Fruit fly (Drosophila melanogaster): Measurements from ENCODE around the gene S-Lap1.
A peak's percentile ranks its signal among the peaks of the same experiment; 100 is the strongest.

Gene S-Lap1

dm6 chr3L:8600752-8601433 is 16.1 kb upstream of the S-Lap1 start, which contains the start of the genes Nelf-E and RpL14 (continued):
- TF ChIP-seq HLH4C (GFP tag; IDR thresholded peaks at IDR 0.05; ENCODE audit: partially characterized antibody) (peak; percentile 65), CG10543 (GFP tag; optimal IDR thresholded peaks at IDR 0.05) (peak; percentile 97), CG15479 (GFP tag; optimal IDR thresholded peaks at IDR 0.05) (peak; percentile 40), ATbp (GFP tag; optimal IDR thresholded peaks at IDR 0.05) (peak; percentile 94), CG11723 (GFP tag; optimal IDR thresholded peaks at IDR 0.05) (peak; percentile 93), HLH3B (GFP tag; IDR thresholded peaks at IDR 0.05) (peak; percentile 92), lilli (GFP tag; optimal IDR thresholded peaks at IDR 0.05) (peak; percentile 91), ash1 (GFP tag; optimal IDR thresholded peaks at IDR 0.05) (peak; percentile 98), gsb (GFP tag; IDR thresholded peaks at IDR 0.05) (peak; percentile 82), CG32532 (GFP tag; IDR thresholded peaks at IDR 0.05) (peak; percentile 94), CHES-1-like (GFP tag; optimal IDR thresholded peaks at IDR 0.05) (peak; percentile 98), CG3995 (GFP tag; optimal IDR thresholded peaks at IDR 0.05) (peak; percentile 82), aop (GFP tag; IDR thresholded peaks at IDR 0.05) (no peak; the same call in 1 of the 2 replicates), Sry-β (GFP tag; optimal IDR thresholded peaks at IDR 0.05) (peak; percentile 72), CG10274 (GFP tag; optimal IDR thresholded peaks at IDR 0.05) (peak; percentile 88), Bteb2 (GFP tag; optimal IDR thresholded peaks at IDR 0.05) (peak; percentile 96), CG8765 (GFP tag; IDR thresholded peaks at IDR 0.05) (peak; percentile 76), zf30C (GFP tag; optimal IDR thresholded peaks at IDR 0.05) (peak; percentile 34), CG11456 (GFP tag; IDR thresholded peaks at IDR 0.05) (peak; percentile 97), vvl (GFP tag; IDR thresholded peaks at IDR 0.05) (peak; percentile 96), D (optimal IDR thresholded peaks at IDR 0.05) (peak; percentile 37), D (GFP tag; optimal IDR thresholded peaks at IDR 0.05) (peak; percentile 90), tio (GFP tag; optimal IDR thresholded peaks at IDR 0.05) (no peak), CG15514 (GFP tag; optimal IDR thresholded peaks at IDR 0.05) (peak; percentile 95), ac (GFP tag; optimal IDR thresholded peaks at IDR 0.05) (peak; percentile 92), CG12219 (GFP tag; optimal IDR thresholded peaks at IDR 0.05) (peak; percentile 92), Hr39 (optimal IDR thresholded peaks at IDR 0.05) (no peak), Nf-YB (GFP tag; optimal IDR thresholded peaks at IDR 0.05) (peak; percentile 84), CG11398 (GFP tag; optimal IDR thresholded peaks at IDR 0.05) (peak; percentile 98), Chrac-16 (GFP tag; optimal IDR thresholded peaks at IDR 0.05) (peak; percentile 80), exex (tag; optimal IDR thresholded peaks at IDR 0.05) (peak; percentile 77), CG7745 (tag; optimal IDR thresholded peaks at IDR 0.05) (peak; percentile 41), CG6765 (GFP tag; optimal IDR thresholded peaks at IDR 0.05) (peak; percentile 99), jumu (GFP tag; optimal IDR thresholded peaks at IDR 0.05) (peak; percentile 95), CG7357 (GFP tag; IDR thresholded peaks at IDR 0.05) (peak; percentile 69), CG1529 (GFP tag; optimal IDR thresholded peaks at IDR 0.05) (peak; percentile 90), insv (GFP tag; optimal IDR thresholded peaks at IDR 0.05) (peak in 1 of 2 experiments; percentile 83), CG8281 (tag; optimal IDR thresholded peaks at IDR 0.05) (peak; percentile 72), Ravus (GFP tag; IDR thresholded peaks at IDR 0.05) (peak; percentile 54), Dll (GFP tag; IDR thresholded peaks at IDR 0.05; ENCODE audit: partially characterized antibody) (peak; percentile 42; the same call in 1 of the 4 replicates), Max (GFP tag; optimal IDR thresholded peaks at IDR 0.05) (peak; percentile 92), Oli (tag; optimal IDR thresholded peaks at IDR 0.05) (peak; percentile 83), CG17912 (GFP tag; optimal IDR thresholded peaks at IDR 0.05) (peak; percentile 98), CG2116 (GFP tag; optimal IDR thresholded peaks at IDR 0.05) (peak; percentile 100), chinmo (GFP tag; IDR thresholded peaks at IDR 0.05; ENCODE audit: partially characterized antibody) (no peak), dati (GFP tag; IDR thresholded peaks at IDR 0.05) (peak; percentile 89), p53 (GFP tag; optimal IDR thresholded peaks at IDR 0.05) (peak; percentile 93), Trl (optimal IDR thresholded peaks at IDR 0.05) (no peak), Trl (GFP tag; optimal IDR thresholded peaks at IDR 0.05) (peak; percentile 98), trem (tag; optimal IDR thresholded peaks at IDR 0.05) (peak; percentile 95)

Data from whole organism, embryonic.